Fruit fly (Drosophila melanogaster) whole organism, wandering third instar larva: ENCODE measurements around the gene CG34456.

Source experiments
- Abd-B ChIP-seq: fragments of >200 bp; optimal IDR thresholded peaks from 2 replicates; lab custom pipeline; 2017; ENCODE audit warnings: missing biosample characterization, missing genetic modification characterization
- CG32264 ChIP-seq: fragments of 200-800 bp; sonication (Bioruptor generic); optimal IDR thresholded peaks from 2 replicates; lab custom pipeline; 2016; ENCODE audit warnings: missing biosample characterization, missing genetic modification characterization
- CG9705 ChIP-seq: fragments of 200-800 bp; sonication (Bioruptor generic); optimal IDR thresholded peaks from 2 replicates; lab custom pipeline; 2018; ENCODE audit warnings: missing biosample characterization, mild to moderate bottlenecking, missing genetic modification characterization
- CrebA ChIP-seq: fragments of 200-800 bp; sonication (Bioruptor generic); optimal IDR thresholded peaks from 2 replicates; lab custom pipeline; 2016; ENCODE audit warnings: missing biosample characterization, mild to moderate bottlenecking, missing genetic modification characterization, borderline replicate concordance
- Dfd ChIP-seq: fragments of >200 bp; optimal IDR thresholded peaks from 2 replicates; lab custom pipeline; 2017; ENCODE audit warnings: missing biosample characterization, missing genetic modification characterization
- Dif ChIP-seq: fragments of 200-275, 200-300 bp; sonication (Bioruptor generic); optimal IDR thresholded peaks from 2 replicates; lab custom pipeline; 2018; ENCODE audit warnings: missing biosample characterization, missing genetic modification characterization; ENCODE audit not compliant: partially characterized antibody
- GATAd ChIP-seq: sonication (Bioruptor generic); optimal IDR thresholded peaks from 2 replicates; lab custom pipeline; 2016; ENCODE audit warnings: missing biosample characterization, missing genetic modification characterization
- HLH106 ChIP-seq: fragments of 200-800 bp; optimal IDR thresholded peaks from 3 replicates; lab custom pipeline; 2019; ENCODE audit warnings: missing biosample characterization, mild to moderate bottlenecking, missing genetic modification characterization, moderate library complexity
- Hnf4 ChIP-seq: fragments of 200-800 bp; sonication (Bioruptor generic); optimal IDR thresholded peaks from 2 replicates; lab custom pipeline; 2016; ENCODE audit warnings: missing biosample characterization, mild to moderate bottlenecking, missing genetic modification characterization
- Hr78 ChIP-seq: fragments of >200 bp; optimal IDR thresholded peaks from 2 replicates; lab custom pipeline; 2017; ENCODE audit warnings: missing biosample characterization, missing genetic modification characterization
- Hr83 ChIP-seq: fragments of 200-300 bp; sonication (Bioruptor generic); optimal IDR thresholded peaks from 2 replicates; lab custom pipeline; 2016; ENCODE audit warnings: missing biosample characterization, mild to moderate bottlenecking, missing genetic modification characterization, moderate library complexity; ENCODE audit not compliant: poor library complexity, severe bottlenecking
- Jra ChIP-seq: sonication (Bioruptor generic); optimal IDR thresholded peaks from 2 replicates; lab custom pipeline; 2016; ENCODE audit warnings: missing biosample characterization, missing genetic modification characterization
- Mio ChIP-seq: sonication (Bioruptor generic); optimal IDR thresholded peaks from 2 replicates; lab custom pipeline; 2016; ENCODE audit warnings: missing biosample characterization, missing genetic modification characterization
- Myc ChIP-seq: fragments of >200 bp; optimal IDR thresholded peaks from 2 replicates; lab custom pipeline; 2017
- N ChIP-seq: fragments of >200 bp; optimal IDR thresholded peaks from 2 replicates; lab custom pipeline; 2018; ENCODE audit warnings: missing biosample characterization, missing external identifiers, missing genetic modification characterization
- OdsH ChIP-seq: fragments of 200-800 bp; sonication (Bioruptor generic); optimal IDR thresholded peaks from 2 replicates; lab custom pipeline; 2016; ENCODE audit warnings: missing biosample characterization, mild to moderate bottlenecking, missing genetic modification characterization
- Rel ChIP-seq, 2 experiments: fragments of 200-800 bp; sonication (Bioruptor generic) in 1 of 2; optimal IDR thresholded peaks; 2 replicates in 1 of 2; 3 replicates in 1 of 2; lab custom pipeline; 2016 to 2019; ENCODE audit warnings: mild to moderate bottlenecking in 2 of 2, missing biosample characterization in 2 of 2, missing genetic modification characterization in 2 of 2, moderate library complexity in 1 of 2
- Sp1 ChIP-seq: fragments of 200-800 bp; sonication (Bioruptor generic); optimal IDR thresholded peaks from 3 replicates; lab custom pipeline; 2019; ENCODE audit warnings: missing biosample characterization, mild to moderate bottlenecking, missing genetic modification characterization, moderate library complexity
- Vsx2 ChIP-seq: fragments of 200-300, 225-300 bp; sonication (Bioruptor generic); optimal IDR thresholded peaks from 2 replicates; lab custom pipeline; 2018; ENCODE audit warnings: missing biosample characterization, missing genetic modification characterization; ENCODE audit not compliant: partially characterized antibody
- br ChIP-seq: fragments of 200-800 bp; sonication (Bioruptor generic); optimal IDR thresholded peaks from 2 replicates; lab custom pipeline; 2016; ENCODE audit warnings: missing biosample characterization, missing genetic modification characterization
- brk ChIP-seq: fragments of 200-800 bp; sonication (Bioruptor generic); optimal IDR thresholded peaks from 2 replicates; lab custom pipeline; 2016; ENCODE audit warnings: missing biosample characterization, mild to moderate bottlenecking, missing genetic modification characterization
- dl ChIP-seq, 2 experiments: fragments of 175-275, 200-275 bp in 1 of 2; fragments of 200-275 bp in 1 of 2; sonication (Bioruptor generic); optimal IDR thresholded peaks; lab custom pipeline; 2018; ENCODE audit warnings: mild to moderate bottlenecking in 2 of 2, missing biosample characterization in 2 of 2, missing genetic modification characterization in 2 of 2, moderate library complexity in 2 of 2; ENCODE audit not compliant: partially characterized antibody in 2 of 2, insufficient read depth in 1 of 2
- dmrt93B ChIP-seq: fragments of 200-800 bp; sonication (Bioruptor generic); optimal IDR thresholded peaks from 2 replicates; lab custom pipeline; 2018; ENCODE audit warnings: missing biosample characterization, mild to moderate bottlenecking, missing genetic modification characterization
- dsf ChIP-seq: sonication (Bioruptor generic); optimal IDR thresholded peaks from 2 replicates; lab custom pipeline; 2016; ENCODE audit warnings: missing biosample characterization, missing genetic modification characterization, borderline replicate concordance
- ey ChIP-seq: fragments of 200-800 bp; sonication (Bioruptor generic); optimal IDR thresholded peaks from 2 replicates; lab custom pipeline; 2016; ENCODE audit warnings: missing biosample characterization, missing genetic modification characterization
- foxo ChIP-seq, 2 experiments: fragments of 200-800 bp; sonication (Bioruptor generic); optimal IDR thresholded peaks; 2 replicates in 1 of 2; 3 replicates in 1 of 2; lab custom pipeline; 2016 to 2017; ENCODE audit warnings: missing biosample characterization in 2 of 2, missing genetic modification characterization in 2 of 2
- fru ChIP-seq: fragments of 200-800 bp; sonication (Bioruptor generic); optimal IDR thresholded peaks from 3 replicates; lab custom pipeline; 2016; ENCODE audit warnings: missing biosample characterization, mild to moderate bottlenecking, missing genetic modification characterization
- h ChIP-seq: fragments of 200-800 bp; sonication (Bioruptor generic); optimal IDR thresholded peaks from 3 replicates; lab custom pipeline; 2016; ENCODE audit warnings: missing biosample characterization, mild to moderate bottlenecking, missing genetic modification characterization
- jim ChIP-seq: fragments of 175-275, 200-325 bp; sonication (Bioruptor generic); optimal IDR thresholded peaks from 2 replicates; lab custom pipeline; 2016; ENCODE audit warnings: missing biosample characterization, mild to moderate bottlenecking, missing genetic modification characterization
- lola ChIP-seq: fragments of >200 bp; optimal IDR thresholded peaks from 2 replicates; lab custom pipeline; 2017; ENCODE audit warnings: missing biosample characterization, missing genetic modification characterization
- pan ChIP-seq: fragments of >200 bp; optimal IDR thresholded peaks from 2 replicates; lab custom pipeline; 2017
- psq ChIP-seq: fragments of 200-800 bp; sonication (Bioruptor generic); optimal IDR thresholded peaks from 3 replicates; lab custom pipeline; 2017; ENCODE audit warnings: missing biosample characterization, mild to moderate bottlenecking, missing genetic modification characterization, moderate library complexity
- rgr ChIP-seq: fragments of 200-800 bp; sonication (Bioruptor generic); optimal IDR thresholded peaks from 3 replicates; lab custom pipeline; 2016; ENCODE audit warnings: missing biosample characterization, mild to moderate bottlenecking, missing genetic modification characterization
- sage ChIP-seq: fragments of 200-800 bp; sonication (Bioruptor generic); optimal IDR thresholded peaks from 2 replicates; lab custom pipeline; 2016; ENCODE audit warnings: missing biosample characterization, mild to moderate bottlenecking, missing genetic modification characterization
- sv ChIP-seq: fragments of 200-800 bp; sonication (Bioruptor generic); optimal IDR thresholded peaks from 3 replicates; lab custom pipeline; 2016; ENCODE audit warnings: missing biosample characterization, missing genetic modification characterization
- tai ChIP-seq: sonication (Bioruptor generic); optimal IDR thresholded peaks from 2 replicates; lab custom pipeline; 2016; ENCODE audit warnings: missing biosample characterization, missing genetic modification characterization
- usp ChIP-seq: fragments of >200 bp; optimal IDR thresholded peaks from 2 replicates; lab custom pipeline; 2017; ENCODE audit warnings: missing biosample characterization, missing genetic modification characterization
- woc ChIP-seq: sonication (Bioruptor generic); optimal IDR thresholded peaks from 2 replicates; lab custom pipeline; 2016; ENCODE audit warnings: missing biosample characterization, mild to moderate bottlenecking, missing genetic modification characterization

Gene CG34456

DNA sequence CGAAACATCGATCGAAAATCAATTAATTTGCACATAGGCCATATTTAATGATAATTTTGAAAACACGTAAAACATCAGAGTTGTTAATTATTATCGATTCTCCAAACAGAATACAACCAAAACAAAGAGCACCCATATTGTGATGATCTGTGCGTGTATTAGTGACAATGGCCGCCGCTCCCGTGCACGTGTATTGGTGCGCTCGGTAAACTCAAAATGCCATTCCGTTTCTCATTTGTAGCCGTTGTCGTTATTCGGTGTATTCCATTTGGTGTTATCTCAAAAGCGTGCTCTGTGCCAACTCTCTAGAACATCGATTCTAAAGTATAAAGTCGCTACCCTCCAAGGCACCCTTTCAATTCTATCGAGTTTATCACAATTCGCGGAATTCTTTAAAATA, 21.1 kb upstream of the CG34456 start:
- TF ChIP-seq sage = no peak
- TF ChIP-seq Hr83 (GFP tag; lab: Kevin White, UChicago) = no peak
- no peak for TF ChIP-seq Rel (GFP tag; optimal IDR thresholded peaks at IDR 0.05; lab: Kevin White, UChicago)
- peak; percentile 51 for TF ChIP-seq Rel (tag; optimal IDR thresholded peaks at IDR 0.05; lab: Kevin White, UChicago)
- no peak for TF ChIP-seq fru
- TF ChIP-seq N (GFP tag; lab: Kevin White, UChicago) = peak; percentile 15

DNA sequence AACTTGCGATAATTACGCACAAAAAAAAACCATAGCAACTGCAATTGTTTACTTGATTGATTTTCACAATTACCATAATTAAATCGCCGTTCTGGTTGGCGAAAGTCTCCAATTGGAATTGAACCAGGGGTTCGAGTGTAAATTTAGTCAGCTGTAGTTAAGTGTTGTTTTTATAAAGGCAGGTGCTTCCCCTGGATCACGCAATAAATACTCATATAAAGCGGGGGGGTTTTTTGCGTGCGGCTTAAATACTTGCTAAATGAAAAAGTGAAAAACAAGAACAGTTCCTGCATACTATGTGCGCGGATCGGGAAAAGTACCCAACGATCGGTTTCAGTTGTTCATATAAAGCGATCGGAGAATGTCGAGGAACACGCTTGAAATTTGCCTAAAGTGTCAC, 17.9 kb upstream of the CG34456 start:
- no peak for TF ChIP-seq Rel (GFP tag; optimal IDR thresholded peaks at IDR 0.05; lab: Kevin White, UChicago)
- peak; percentile 96 for TF ChIP-seq Rel (tag; optimal IDR thresholded peaks at IDR 0.05; lab: Kevin White, UChicago)
- TF ChIP-seq brk (GFP tag; lab: Kevin White, UChicago) = no peak

DNA sequence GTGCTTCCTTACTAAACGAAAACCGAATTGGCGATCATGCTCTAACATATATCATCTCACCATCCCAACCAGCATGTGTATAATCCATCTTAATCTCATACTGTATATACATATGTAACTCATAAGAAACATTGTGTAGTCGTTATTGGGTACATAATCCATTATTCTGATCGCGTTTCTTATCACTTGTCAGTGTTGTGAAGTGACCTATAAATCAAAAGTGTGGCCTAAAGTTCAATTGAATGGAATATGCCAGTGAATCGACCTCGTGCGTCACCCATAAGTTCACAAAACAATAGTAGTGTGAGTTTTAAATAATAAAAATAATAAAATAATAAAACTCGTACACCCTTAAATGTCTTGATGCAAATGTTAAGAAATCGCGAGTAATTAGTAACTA, 16.8 kb upstream of the CG34456 start:
- no peak for TF ChIP-seq rgr (GFP tag; lab: Kevin White, UChicago)
- no peak for TF ChIP-seq sage
- TF ChIP-seq GATAd (GFP tag; lab: Kevin White, UChicago) = no peak
- TF ChIP-seq Dif (GFP tag; lab: Kevin White, UChicago) = no peak
- no peak for TF ChIP-seq br
- no peak for TF ChIP-seq N (GFP tag; lab: Kevin White, UChicago)
- TF ChIP-seq lola = no peak
- no peak for TF ChIP-seq Abd-B
- TF ChIP-seq Vsx2 (GFP tag; lab: Kevin White, UChicago) = no peak
- no peak for TF ChIP-seq Hr78 (GFP tag; lab: Kevin White, UChicago)
- TF ChIP-seq dmrt93B (GFP tag; lab: Kevin White, UChicago) = no peak
- TF ChIP-seq dsf = no peak
- TF ChIP-seq Dfd (GFP tag; lab: Kevin White, UChicago) = no peak
- TF ChIP-seq woc = no peak
- no peak for TF ChIP-seq Mio
- no peak for TF ChIP-seq jim
- TF ChIP-seq tai (GFP tag; lab: Kevin White, UChicago) = no peak
- no peak for TF ChIP-seq CG32264 (GFP tag; lab: Kevin White, UChicago)
- no peak for TF ChIP-seq dl (GFP tag; optimal IDR thresholded peaks at IDR 0.05; lab: Kevin White, UChicago; ENCODE audit: insufficient read depth in 1 of 2, partially characterized antibody in 2 of 2)

DNA sequence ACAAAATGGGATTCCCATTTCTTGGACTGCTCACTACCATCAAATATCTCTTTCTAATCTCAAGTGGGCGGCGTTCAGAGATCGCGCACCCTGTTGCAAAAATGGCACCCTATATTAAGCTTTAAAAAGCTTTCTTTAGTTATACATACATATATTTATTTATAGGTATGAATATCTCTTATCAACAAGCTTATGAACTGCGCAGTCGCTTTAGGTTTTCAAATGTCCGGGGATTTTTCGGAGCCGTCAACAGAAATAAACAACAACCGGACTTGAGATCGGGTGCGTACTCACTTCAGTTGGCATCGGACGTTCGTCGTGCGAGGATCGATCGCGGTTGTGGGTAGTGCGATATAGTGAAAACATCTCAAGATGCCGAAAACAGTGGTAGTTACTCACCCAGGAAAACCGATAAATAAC, 12.6 kb upstream of the CG34456 start, which contains the start of gene PGRP-LF:
Gene PGRP-LF (plus strand): TSS at position 296 of the 420 bp plus-strand sequence.
- TF ChIP-seq dsf = no peak
- no peak for TF ChIP-seq Hr78 (GFP tag; lab: Kevin White, UChicago)
- peak; percentile 19 for TF ChIP-seq br
- TF ChIP-seq Mio = no peak
- no peak for TF ChIP-seq pan (lab: Kevin White, UChicago)
- peak; percentile 17 for TF ChIP-seq sv (GFP tag; lab: Kevin White, UChicago)
- no peak for TF ChIP-seq Dfd (GFP tag; lab: Kevin White, UChicago)
- TF ChIP-seq foxo (GFP tag; optimal IDR thresholded peaks at IDR 0.05; lab: Kevin White, UChicago) = peak in 1 of 2 experiments; percentile 7
- TF ChIP-seq Myc (lab: Kevin White, UChicago) = no peak
- peak; percentile 52 for TF ChIP-seq h (GFP tag; lab: Kevin White, UChicago)
- no peak for TF ChIP-seq ey (GFP tag; lab: Kevin White, UChicago)
- TF ChIP-seq Dif (GFP tag; lab: Kevin White, UChicago) = no peak
- TF ChIP-seq Hnf4 = peak; percentile 19
- TF ChIP-seq HLH106 (tag; lab: Kevin White, UChicago) = no peak
- peak; percentile 78 for TF ChIP-seq CrebA
- no peak for TF ChIP-seq dl (GFP tag; optimal IDR thresholded peaks at IDR 0.05; lab: Kevin White, UChicago; ENCODE audit: insufficient read depth in 1 of 2, partially characterized antibody in 2 of 2)
- TF ChIP-seq sage = peak; percentile 13
- no peak for TF ChIP-seq N (GFP tag; lab: Kevin White, UChicago)
- no peak for TF ChIP-seq fru
- TF ChIP-seq CG32264 (GFP tag; lab: Kevin White, UChicago) = no peak
- no peak for TF ChIP-seq Vsx2 (GFP tag; lab: Kevin White, UChicago)
- TF ChIP-seq Hr83 (GFP tag; lab: Kevin White, UChicago) = peak; percentile 36
- no peak for TF ChIP-seq usp (GFP tag; lab: Kevin White, UChicago)
- peak; percentile 57 for TF ChIP-seq brk (GFP tag; lab: Kevin White, UChicago)
- no peak for TF ChIP-seq CG9705
- no peak for TF ChIP-seq tai (GFP tag; lab: Kevin White, UChicago)
- TF ChIP-seq GATAd (GFP tag; lab: Kevin White, UChicago) = no peak
- no peak for TF ChIP-seq lola
- TF ChIP-seq dmrt93B (GFP tag; lab: Kevin White, UChicago) = no peak
- no peak for TF ChIP-seq jim
- TF ChIP-seq Rel (GFP tag; optimal IDR thresholded peaks at IDR 0.05; lab: Kevin White, UChicago) = no peak
- TF ChIP-seq Rel (tag; optimal IDR thresholded peaks at IDR 0.05; lab: Kevin White, UChicago) = peak; percentile 100
- TF ChIP-seq Sp1 (GFP tag; lab: Kevin White, UChicago) = peak; percentile 36
- TF ChIP-seq Abd-B = no peak
- TF ChIP-seq psq (GFP tag; lab: Kevin White, UChicago) = no peak
- TF ChIP-seq rgr (GFP tag; lab: Kevin White, UChicago) = no peak
- TF ChIP-seq Jra (GFP tag; lab: Kevin White, UChicago) = peak; percentile 44
- TF ChIP-seq woc = no peak
- peak; percentile 41 for TF ChIP-seq OdsH (GFP tag; lab: Kevin White, UChicago)
